Fruit fly (Drosophila melanogaster) whole organism, embryonic: ENCODE measurements around the gene Wdr62.

ENCODE experiments used
- ATbp ChIP-seq: fragments of 200-800 bp; sonication (Bioruptor generic); optimal IDR thresholded peaks from 2 replicates; lab custom pipeline; 2017; ENCODE audit warnings: missing biosample characterization, mild to moderate bottlenecking, missing genetic modification characterization, missing genetic modification reagents
- CG10147 ChIP-seq: fragments of 200-800 bp; sonication (Bioruptor generic); optimal IDR thresholded peaks from 2 replicates; lab custom pipeline; 2019; ENCODE audit warnings: missing biosample characterization, mild to moderate bottlenecking, missing genetic modification characterization, moderate library complexity
- CG14050 ChIP-seq: fragments of 200-800 bp; sonication (Bioruptor generic); IDR thresholded peaks from 3 replicates; pipeline ENCODE4 v1.3.6; 2022; ENCODE audit warnings: missing biosample characterization, missing genetic modification characterization
- CG15479 ChIP-seq: fragments of 200-800 bp; sonication (Bioruptor generic); optimal IDR thresholded peaks from 3 replicates; lab custom pipeline; 2019; ENCODE audit warnings: missing biosample characterization, mild to moderate bottlenecking, missing genetic modification characterization, moderate library complexity
- CG16779 ChIP-seq: fragments of 200-800 bp; sonication (Bioruptor generic); IDR thresholded peaks from 2 replicates; pipeline ENCODE4 v1.3.6; 2022; ENCODE audit warnings: missing biosample characterization, missing genetic modification characterization
- CG17385 ChIP-seq: fragments of 200-800 bp; sonication (Bioruptor generic); optimal IDR thresholded peaks from 3 replicates; lab custom pipeline; 2018; ENCODE audit warnings: missing biosample characterization, mild to moderate bottlenecking, missing genetic modification characterization
- CG17568 ChIP-seq: fragments of 200-800 bp; sonication (Bioruptor generic); optimal IDR thresholded peaks from 2 replicates; lab custom pipeline; 2018; ENCODE audit warnings: missing biosample characterization, mild to moderate bottlenecking, missing genetic modification characterization, moderate library complexity
- CG1792 ChIP-seq: fragments of 200-800 bp; sonication (Bioruptor generic); optimal IDR thresholded peaks from 2 replicates; lab custom pipeline; 2016; ENCODE audit warnings: missing biosample characterization, missing genetic modification characterization
- CG18619 ChIP-seq: fragments of 200-800 bp; sonication (Bioruptor generic); optimal IDR thresholded peaks from 3 replicates; lab custom pipeline; 2017; ENCODE audit warnings: missing biosample characterization, mild to moderate bottlenecking, missing genetic modification characterization
- CG2678 ChIP-seq: fragments of 200-800 bp; sonication (Bioruptor generic); optimal IDR thresholded peaks from 3 replicates; lab custom pipeline; 2019; ENCODE audit warnings: missing biosample characterization, mild to moderate bottlenecking, missing genetic modification characterization, moderate library complexity
- CG30431 ChIP-seq: fragments of 200-800 bp; sonication (Bioruptor generic); optimal IDR thresholded peaks from 2 replicates; lab custom pipeline; 2017; ENCODE audit warnings: missing biosample characterization, missing genetic modification characterization
- CG34376 ChIP-seq: fragments of 200-800 bp; sonication (Bioruptor generic); optimal IDR thresholded peaks from 2 replicates; lab custom pipeline; 2018; ENCODE audit warnings: missing biosample characterization, mild to moderate bottlenecking, missing genetic modification characterization
- CG3847 ChIP-seq: fragments of 200-800 bp; sonication (Bioruptor generic); IDR thresholded peaks from 2 replicates; pipeline ENCODE4 v1.3.6; 2022; ENCODE audit warnings: missing biosample characterization, missing genetic modification characterization
- CG3995 ChIP-seq: fragments of 200-800 bp; sonication (Bioruptor generic); optimal IDR thresholded peaks from 3 replicates; lab custom pipeline; 2016; ENCODE audit warnings: missing biosample characterization, missing genetic modification characterization
- CG5245 ChIP-seq: fragments of 200-800 bp; sonication (Bioruptor generic); optimal IDR thresholded peaks from 3 replicates; lab custom pipeline; 2016; ENCODE audit warnings: missing biosample characterization, missing genetic modification characterization
- CG6683 ChIP-seq: fragments of 200-800 bp; sonication (Bioruptor generic); optimal IDR thresholded peaks from 2 replicates; lab custom pipeline; 2017; ENCODE audit warnings: missing biosample characterization, mild to moderate bottlenecking, missing genetic modification characterization, missing genetic modification reagents
- CG6813 ChIP-seq: fragments of 200-800 bp; sonication (Bioruptor generic); optimal IDR thresholded peaks from 2 replicates; lab custom pipeline; 2017; ENCODE audit warnings: missing biosample characterization, missing genetic modification characterization, mild to moderate bottlenecking, moderate library complexity, missing genetic modification reagents
- CG6854 ChIP-seq: fragments of 200-800 bp; sonication (Bioruptor generic); optimal IDR thresholded peaks from 3 replicates; lab custom pipeline; 2017; ENCODE audit warnings: missing biosample characterization, mild to moderate bottlenecking, missing genetic modification characterization
- CG7786 ChIP-seq: fragments of 200-800 bp; sonication (Bioruptor generic); optimal IDR thresholded peaks from 2 replicates; lab custom pipeline; 2016; ENCODE audit warnings: missing biosample characterization, missing genetic modification characterization
- CG8290 ChIP-seq, 3 experiments: fragments of 200-800 bp; sonication (Bioruptor generic); optimal IDR thresholded peaks; 2 replicates each; lab custom pipeline; 2016 to 2019; ENCODE audit warnings: missing biosample characterization in 3 of 3, missing genetic modification characterization in 3 of 3, mild to moderate bottlenecking in 2 of 3, moderate library complexity in 1 of 3
- CG9727 ChIP-seq: fragments of 200-800 bp; sonication (Bioruptor generic); optimal IDR thresholded peaks from 3 replicates; lab custom pipeline; 2017; ENCODE audit warnings: missing biosample characterization, mild to moderate bottlenecking, missing genetic modification characterization
- Dek ChIP-seq: fragments of 200-800 bp; sonication (Bioruptor generic); optimal IDR thresholded peaks from 3 replicates; lab custom pipeline; 2019; ENCODE audit warnings: missing biosample characterization, mild to moderate bottlenecking, missing genetic modification characterization, moderate library complexity
- Doc3 ChIP-seq: fragments of 200-800 bp; sonication (Bioruptor generic); IDR thresholded peaks from 3 replicates; pipeline ENCODE4 v1.3.6; 2022; ENCODE audit warnings: missing biosample characterization, missing genetic modification characterization; ENCODE audit not compliant: partially characterized antibody
- H2.0 ChIP-seq: fragments of 200-800 bp; sonication (Bioruptor generic); IDR thresholded peaks from 2 replicates; pipeline ENCODE4 v1.3.6; 2022; ENCODE audit warnings: missing biosample characterization, missing genetic modification characterization
- HLH4C ChIP-seq: fragments of 200-800 bp; sonication (Bioruptor generic); IDR thresholded peaks from 3 replicates; pipeline ENCODE4 v1.3.6; 2022; ENCODE audit warnings: missing biosample characterization, missing genetic modification characterization; ENCODE audit not compliant: partially characterized antibody
- Jarid2 ChIP-seq: fragments of 200-800 bp; sonication (Bioruptor generic); optimal IDR thresholded peaks from 3 replicates; lab custom pipeline; 2017; ENCODE audit warnings: mild to moderate bottlenecking, missing biosample characterization, missing genetic modification reagents, missing genetic modification characterization
- Myb ChIP-seq: fragments of 200-800 bp; sonication (Bioruptor generic); optimal IDR thresholded peaks from 2 replicates; lab custom pipeline; 2016; ENCODE audit warnings: missing biosample characterization, missing genetic modification characterization
- PHDP ChIP-seq: fragments of 200-800 bp; sonication (Bioruptor generic); optimal IDR thresholded peaks from 3 replicates; lab custom pipeline; 2018; ENCODE audit warnings: missing biosample characterization, mild to moderate bottlenecking, missing genetic modification characterization, moderate library complexity
- Usf ChIP-seq: fragments of 200-800 bp; sonication (Bioruptor generic); optimal IDR thresholded peaks from 2 replicates; lab custom pipeline; 2017; ENCODE audit warnings: missing genotype, missing biosample characterization, missing genetic modification characterization
- Xrp1 ChIP-seq: fragments of 200-800 bp; sonication (Bioruptor generic); IDR thresholded peaks from 2 replicates; pipeline ENCODE4 v1.3.6; 2022; ENCODE audit warnings: missing biosample characterization, missing genetic modification characterization
- YL-1 ChIP-seq: fragments of 200-800 bp; sonication (Bioruptor generic); optimal IDR thresholded peaks from 3 replicates; lab custom pipeline; 2017; ENCODE audit warnings: missing biosample characterization, mild to moderate bottlenecking, missing genetic modification characterization
- ab ChIP-seq: fragments of 200-800 bp; sonication (Bioruptor generic); optimal IDR thresholded peaks from 2 replicates; lab custom pipeline; 2016; ENCODE audit warnings: missing biosample characterization, missing genetic modification characterization
- cas ChIP-seq: fragments of 200-800 bp; sonication (Bioruptor generic); IDR thresholded peaks from 2 replicates; pipeline ENCODE4 v1.3.6; 2022; ENCODE audit warnings: missing biosample characterization, missing genetic modification characterization
- cg ChIP-seq: fragments of 200-800 bp; sonication (Bioruptor generic); optimal IDR thresholded peaks from 3 replicates; lab custom pipeline; 2019; ENCODE audit warnings: missing biosample characterization, mild to moderate bottlenecking, missing genetic modification characterization, moderate library complexity
- chn ChIP-seq: fragments of 200-800 bp; sonication (Bioruptor generic); optimal IDR thresholded peaks from 2 replicates; lab custom pipeline; 2016; ENCODE audit warnings: missing biosample characterization, missing genetic modification characterization
- dan ChIP-seq: fragments of 200-800 bp; sonication (Bioruptor generic); IDR thresholded peaks from 2 replicates; pipeline ENCODE4 v1.3.6; 2022; ENCODE audit warnings: missing biosample characterization, missing genetic modification characterization
- danr ChIP-seq: fragments of 200-800 bp; sonication (Bioruptor generic); IDR thresholded peaks from 2 replicates; pipeline ENCODE4 v1.3.6; 2022; ENCODE audit warnings: missing biosample characterization, missing genetic modification characterization
- dm ChIP-seq: fragments of 200-800 bp; sonication (Bioruptor generic); optimal IDR thresholded peaks from 3 replicates; lab custom pipeline; 2016; ENCODE audit warnings: missing biosample characterization, missing genetic modification characterization
- emc ChIP-seq: fragments of 200-800 bp; sonication (Bioruptor generic); optimal IDR thresholded peaks from 2 replicates; lab custom pipeline; 2016; ENCODE audit warnings: missing biosample characterization, missing genetic modification characterization
- hth ChIP-seq: fragments of >200 bp; optimal IDR thresholded peaks from 2 replicates; lab custom pipeline; 2017; ENCODE audit warnings: inconsistent platforms
- kni ChIP-seq: fragments of 200-800 bp; sonication (Bioruptor generic); optimal IDR thresholded peaks from 3 replicates; lab custom pipeline; 2017; ENCODE audit warnings: mild to moderate bottlenecking, missing biosample characterization, missing genetic modification reagents, missing genetic modification characterization
- nom ChIP-seq: fragments of 200-800 bp; sonication (Bioruptor generic); optimal IDR thresholded peaks from 2 replicates; lab custom pipeline; 2017; ENCODE audit warnings: missing biosample characterization, missing genetic modification characterization, mild to moderate bottlenecking, moderate library complexity, missing genetic modification reagents
- oc ChIP-seq: fragments of 200-800 bp; sonication (Bioruptor generic); optimal IDR thresholded peaks from 2 replicates; lab custom pipeline; 2018; ENCODE audit warnings: missing biosample characterization, mild to moderate bottlenecking, missing genetic modification characterization, moderate library complexity
- row ChIP-seq: fragments of 200-800 bp; sonication (Bioruptor generic); IDR thresholded peaks from 3 replicates; pipeline ENCODE4 v1.3.6; 2022; ENCODE audit warnings: missing biosample characterization, missing genetic modification characterization
- shn ChIP-seq: fragments of 200-800 bp; sonication (Bioruptor generic); optimal IDR thresholded peaks from 3 replicates; lab custom pipeline; 2016; ENCODE audit warnings: missing biosample characterization, missing genetic modification characterization
- slbo ChIP-seq: fragments of 200-800 bp; sonication (Bioruptor generic); IDR thresholded peaks from 2 replicates; pipeline ENCODE4 v1.3.6; 2022; ENCODE audit warnings: missing biosample characterization, missing genetic modification characterization
- slou ChIP-seq: fragments of 200-800 bp; sonication (Bioruptor generic); optimal IDR thresholded peaks from 3 replicates; lab custom pipeline; 2016; ENCODE audit warnings: missing biosample characterization, missing genetic modification characterization
- so ChIP-seq: fragments of 200-800 bp; sonication (Bioruptor generic); IDR thresholded peaks from 3 replicates; pipeline ENCODE4 v1.3.6; 2022; ENCODE audit warnings: missing biosample characterization, missing genetic modification characterization
- tin ChIP-seq: fragments of 200-800 bp; sonication (Bioruptor generic); optimal IDR thresholded peaks from 3 replicates; lab custom pipeline; 2016; ENCODE audit warnings: missing biosample characterization, missing genetic modification characterization
- yki ChIP-seq: fragments of >200 bp; optimal IDR thresholded peaks from 3 replicates; lab custom pipeline; 2018

Gene Wdr62

dm6 chr2L:1837717-1838368, 46.6 kb upstream of the Wdr62 start (continued):
- TF ChIP-seq CG3847, result 0 out of 2 replicates have a peak, but pooled peaks have one; percentile 31
- TF ChIP-seq ab (GFP tag; lab: Kevin White, UChicago), result no peak
- TF ChIP-seq oc (tag; lab: Kevin White, UChicago), result no peak
- TF ChIP-seq CG18619 (GFP tag; lab: Kevin White, UChicago), result peak; percentile 18
- TF ChIP-seq CG1792, result no peak
- no peak for TF ChIP-seq yki (lab: Kevin White, UChicago)
- TF ChIP-seq CG8290 (GFP tag; optimal IDR thresholded peaks at IDR 0.05; lab: Kevin White, UChicago), result no peak
- peak in 1 of 2 experiments; percentile 73 for TF ChIP-seq CG8290 (tag; optimal IDR thresholded peaks at IDR 0.05; lab: Kevin White, UChicago)
- peak; percentile 35 for TF ChIP-seq CG17385 (GFP tag; lab: Kevin White, UChicago)
- TF ChIP-seq CG16779 (GFP tag; lab: Robert Waterston, UW), result no peak
- TF ChIP-seq HLH4C (GFP tag; lab: Robert Waterston, UW), result no peak
- no peak for TF ChIP-seq CG6854 (GFP tag; lab: Kevin White, UChicago)
- TF ChIP-seq Myb (GFP tag; lab: Kevin White, UChicago), result peak; percentile 3
- TF ChIP-seq CG2678 (tag; lab: Kevin White, UChicago), result peak; percentile 54
- TF ChIP-seq CG30431 (GFP tag; lab: Kevin White, UChicago), result no peak
- no peak for TF ChIP-seq dm (GFP tag; lab: Kevin White, UChicago)
- TF ChIP-seq Doc3 (GFP tag; lab: Robert Waterston, UW), result no peak
- TF ChIP-seq PHDP, result peak; percentile 29
- TF ChIP-seq tin, result peak; percentile 24
- TF ChIP-seq emc (GFP tag; lab: Kevin White, UChicago), result no peak
- no peak for TF ChIP-seq nom (GFP tag; lab: Kevin White, UChicago)
- TF ChIP-seq CG9727 (GFP tag; lab: Kevin White, UChicago), result peak; percentile 42
- TF ChIP-seq CG34376 (GFP tag; lab: Kevin White, UChicago), result no peak
- no peak for TF ChIP-seq CG14050 (GFP tag; lab: Robert Waterston, UW)
- TF ChIP-seq CG17568 (GFP tag; lab: Kevin White, UChicago), result no peak
- no peak for TF ChIP-seq chn (GFP tag; lab: Kevin White, UChicago)
- 0 out of 3 replicates have a peak, but pooled peaks have one; percentile 42 for TF ChIP-seq so (GFP tag; lab: Robert Waterston, UW)
- no peak for TF ChIP-seq CG3995 (GFP tag; lab: Kevin White, UChicago)
- TF ChIP-seq cas (GFP tag; lab: Robert Waterston, UW), result no peak
- TF ChIP-seq dan (GFP tag; lab: Robert Waterston, UW), result no peak
- peak; percentile 1 for TF ChIP-seq slou (GFP tag; lab: Kevin White, UChicago)
- TF ChIP-seq danr (GFP tag; lab: Robert Waterston, UW), result no peak
- TF ChIP-seq YL-1 (GFP tag; lab: Kevin White, UChicago), result no peak
- peak; percentile 46 for TF ChIP-seq H2.0 (GFP tag; lab: Robert Waterston, UW)
- peak; percentile 46 for TF ChIP-seq CG10147 (GFP tag; lab: Kevin White, UChicago)
- no peak for TF ChIP-seq kni (GFP tag; lab: Kevin White, UChicago)
- peak; percentile 13 for TF ChIP-seq CG6813 (GFP tag; lab: Kevin White, UChicago)
- TF ChIP-seq shn (GFP tag; lab: Kevin White, UChicago), result peak; percentile 14
- no peak for TF ChIP-seq CG5245 (GFP tag; lab: Kevin White, UChicago)
- no peak for TF ChIP-seq cg (GFP tag; lab: Kevin White, UChicago)
- peak; percentile 53 for TF ChIP-seq slbo
- TF ChIP-seq Jarid2 (GFP tag; lab: Kevin White, UChicago), result no peak
- peak; percentile 42 for TF ChIP-seq ATbp (GFP tag; lab: Kevin White, UChicago)
- TF ChIP-seq CG7786 (GFP tag; lab: Kevin White, UChicago), result peak; percentile 38
- peak; percentile 8 for TF ChIP-seq CG6683
- TF ChIP-seq Usf, result no peak
- TF ChIP-seq Xrp1, result no peak
- peak; percentile 45 for TF ChIP-seq Dek (tag; lab: Kevin White, UChicago)
- TF ChIP-seq CG15479 (GFP tag; lab: Kevin White, UChicago), result no peak
- no peak for TF ChIP-seq hth (lab: Kevin White, UChicago)
- peak; percentile 73 for TF ChIP-seq row (GFP tag; lab: Robert Waterston, UW)
